Worm (Caenorhabditis elegans) whole organism, L1 larva: ENCODE data around the gene C53C11.5.

Source experiments
- ceh-90 ChIP-seq: sonication (generic microtip); optimal IDR thresholded peaks from 2 replicates; lab custom pipeline; 2016; ENCODE audit warnings: missing genetic modification characterization, missing compliant biosample characterization
- mab-9 ChIP-seq: fragments of 200-800 bp; sonication (Bioruptor generic); IDR thresholded peaks from 2 replicates; pipeline ENCODE4 v1.3.6; 2022; ENCODE audit warnings: missing genetic modification reagents, missing genetic modification characterization, missing compliant biosample characterization
- mdl-1 ChIP-seq, 2 experiments: fragments of 150-350 bp; optimal IDR thresholded peaks; 2 replicates each; lab custom pipeline; 2014 to 2017; ENCODE audit warnings: missing biosample characterization in 2 of 2, missing genetic modification characterization in 2 of 2, inconsistent platforms in 1 of 2
- nhr-84 ChIP-seq: sonication (generic microtip); optimal IDR thresholded peaks from 2 replicates; lab custom pipeline; 2017; ENCODE audit warnings: missing biosample characterization, missing genetic modification characterization

Gene C53C11.5

ce11 chrX:17386130-17386529 lies 52.3 kb downstream of the C53C11.5 start:
- TF ChIP-seq mdl-1 (tag; optimal IDR thresholded peaks at IDR 0.05; lab: Kevin White, UChicago) (no peak), mab-9 (GFP tag; lab: Robert Waterston, UW) (no peak), ceh-90 (tag; lab: Kevin White, UChicago) (no peak), nhr-84 (tag; lab: Kevin White, UChicago) (no peak)
